Fruit fly (Drosophila melanogaster): ENCODE results near the gene CG43638.

dm6 chr3L:12016186-12016585, 28.2 kb upstream of the CG43638 start:
- TF ChIP-seq psq (optimal IDR thresholded peaks at IDR 0.05): no peak
- TF ChIP-seq Myc (optimal IDR thresholded peaks at IDR 0.05): no peak
- TF ChIP-seq Sin3A (optimal IDR thresholded peaks at IDR 0.05): no peak
- TF ChIP-seq ttk (optimal IDR thresholded peaks at IDR 0.05): no peak

All from Kc167 (cell line).